Fruit fly (Drosophila melanogaster) whole organism, embryonic: ENCODE data around the gene CG43867.

Experiments used
- BEAF-32 ChIP-seq: fragments of 200-800 bp; sonication (Bioruptor generic); optimal IDR thresholded peaks from 3 replicates; lab custom pipeline; 2017; ENCODE audit warnings: missing biosample characterization, missing genetic modification characterization, mild to moderate bottlenecking, moderate library complexity, missing genetic modification reagents
- CG10366 ChIP-seq: fragments of 200-800 bp; sonication (Bioruptor generic); IDR thresholded peaks from 2 replicates; pipeline ENCODE4 v1.3.6; 2022; ENCODE audit warnings: missing biosample characterization, missing genetic modification characterization
- CG10543 ChIP-seq: fragments of 200-800 bp; sonication (Bioruptor generic); optimal IDR thresholded peaks from 3 replicates; lab custom pipeline; 2017; ENCODE audit warnings: missing biosample characterization, mild to moderate bottlenecking, missing genetic modification characterization, moderate library complexity
- CG14050 ChIP-seq: fragments of 200-800 bp; sonication (Bioruptor generic); IDR thresholded peaks from 3 replicates; pipeline ENCODE4 v1.3.6; 2022; ENCODE audit warnings: missing biosample characterization, missing genetic modification characterization
- CG14667 ChIP-seq: fragments of 200-800 bp; sonication (Bioruptor generic); IDR thresholded peaks from 2 replicates; pipeline ENCODE4 v1.3.6; 2022; ENCODE audit warnings: missing biosample characterization, missing genetic modification characterization
- CG1603 ChIP-seq: fragments of 200-800 bp; sonication (Bioruptor generic); optimal IDR thresholded peaks from 2 replicates; lab custom pipeline; 2019; ENCODE audit warnings: missing biosample characterization, mild to moderate bottlenecking, missing genetic modification characterization, moderate library complexity
- CG16815 ChIP-seq: fragments of 200-800 bp; sonication (Bioruptor generic); optimal IDR thresholded peaks from 3 replicates; lab custom pipeline; 2017; ENCODE audit warnings: missing biosample characterization, mild to moderate bottlenecking, missing genetic modification characterization
- CG18599 ChIP-seq: fragments of 200-800 bp; sonication (Bioruptor generic); optimal IDR thresholded peaks from 3 replicates; lab custom pipeline; 2017; ENCODE audit warnings: missing biosample characterization, missing genetic modification characterization, mild to moderate bottlenecking, moderate library complexity, missing genetic modification reagents
- CG18764 ChIP-seq: fragments of 200-800 bp; sonication (Bioruptor generic); optimal IDR thresholded peaks from 3 replicates; lab custom pipeline; 2016; ENCODE audit warnings: missing biosample characterization, missing genetic modification characterization
- CG2678 ChIP-seq: fragments of 200-800 bp; sonication (Bioruptor generic); optimal IDR thresholded peaks from 3 replicates; lab custom pipeline; 2019; ENCODE audit warnings: missing biosample characterization, mild to moderate bottlenecking, missing genetic modification characterization, moderate library complexity
- CG4854 ChIP-seq: fragments of 200-800 bp; sonication (Bioruptor generic); optimal IDR thresholded peaks from 2 replicates; lab custom pipeline; 2016; ENCODE audit warnings: missing biosample characterization, missing genetic modification characterization, inconsistent platforms
- CG5953 ChIP-seq: fragments of 200-800 bp; sonication (Bioruptor generic); IDR thresholded peaks from 2 replicates; pipeline ENCODE4 v1.3.6; 2022; ENCODE audit warnings: missing biosample characterization, missing genetic modification characterization
- CG6765 ChIP-seq: fragments of 200-800 bp; sonication (Bioruptor generic); optimal IDR thresholded peaks from 3 replicates; lab custom pipeline; 2017; ENCODE audit warnings: missing biosample characterization, mild to moderate bottlenecking, missing genetic modification characterization
- CG6813 ChIP-seq: fragments of 200-800 bp; sonication (Bioruptor generic); optimal IDR thresholded peaks from 2 replicates; lab custom pipeline; 2017; ENCODE audit warnings: missing biosample characterization, missing genetic modification characterization, mild to moderate bottlenecking, moderate library complexity, missing genetic modification reagents
- CG7963 ChIP-seq: fragments of 200-800 bp; sonication (Bioruptor generic); IDR thresholded peaks from 3 replicates; pipeline ENCODE4 v1.3.6; 2022; ENCODE audit warnings: missing biosample characterization, missing genetic modification characterization; ENCODE audit not compliant: partially characterized antibody
- CG9876 ChIP-seq: fragments of 200-800 bp; sonication (Bioruptor generic); optimal IDR thresholded peaks from 2 replicates; lab custom pipeline; 2016; ENCODE audit warnings: missing biosample characterization, missing genetic modification characterization
- GATAe ChIP-seq: fragments of 200-800 bp; sonication (Bioruptor generic); conservative IDR thresholded peaks from 2 replicates; pipeline ENCODE4 v1.3.6; 2022; ENCODE audit warnings: missing biosample characterization, missing genetic modification characterization
- Gug ChIP-seq: fragments of 200-800 bp; sonication (Bioruptor generic); IDR thresholded peaks from 4 replicates; pipeline ENCODE4 v1.3.6; 2022; ENCODE audit warnings: missing biosample characterization, missing genetic modification characterization
- HHEX ChIP-seq: fragments of 200-800 bp; sonication (Bioruptor generic); optimal IDR thresholded peaks from 3 replicates; lab custom pipeline; 2017; ENCODE audit warnings: missing biosample characterization, mild to moderate bottlenecking, missing genetic modification characterization, missing genetic modification reagents
- HLH54F ChIP-seq: fragments of 200-800 bp; sonication (Bioruptor generic); optimal IDR thresholded peaks from 3 replicates; lab custom pipeline; 2016; ENCODE audit warnings: missing biosample characterization, missing genetic modification characterization
- Hey ChIP-seq: fragments of 200-800 bp; sonication (Bioruptor generic); optimal IDR thresholded peaks from 3 replicates; lab custom pipeline; 2018; ENCODE audit warnings: missing biosample characterization, mild to moderate bottlenecking, missing genetic modification characterization
- HmgZ ChIP-seq: fragments of 200-800 bp; sonication (Bioruptor generic); optimal IDR thresholded peaks from 2 replicates; lab custom pipeline; 2018; ENCODE audit warnings: missing biosample characterization, mild to moderate bottlenecking, missing genetic modification characterization
- Hr39 ChIP-seq: fragments of >200 bp; optimal IDR thresholded peaks from 2 replicates; lab custom pipeline; 2017
- Hsf ChIP-seq: fragments of 200-800 bp; sonication (Bioruptor generic); optimal IDR thresholded peaks from 3 replicates; lab custom pipeline; 2016; ENCODE audit warnings: missing biosample characterization, missing genetic modification characterization
- MBD-R2 ChIP-seq: fragments of 200-800 bp; sonication (Bioruptor generic); IDR thresholded peaks from 2 replicates; pipeline ENCODE4 v1.3.6; 2022; ENCODE audit warnings: missing biosample characterization, missing genetic modification characterization
- MTF-1 ChIP-seq: fragments of 200-800 bp; sonication (Bioruptor generic); optimal IDR thresholded peaks from 2 replicates; lab custom pipeline; 2018; ENCODE audit warnings: missing biosample characterization, mild to moderate bottlenecking, missing genetic modification characterization, borderline replicate concordance
- Med ChIP-seq: fragments of 200-800 bp; sonication (Bioruptor generic); peaks from one replicate; lab custom pipeline; 2016; ENCODE audit warnings: missing biosample characterization, missing genetic modification characterization, mild to moderate bottlenecking, inconsistent platforms, moderate library complexity
- Ptx1 ChIP-seq: fragments of 200-800 bp; sonication (Bioruptor generic); IDR thresholded peaks from 2 replicates; pipeline ENCODE4 v1.3.6; 2022; ENCODE audit warnings: missing biosample characterization, missing genetic modification characterization
- Scr ChIP-seq: fragments of 200-800 bp; sonication (Bioruptor generic); IDR thresholded peaks from 2 replicates; pipeline ENCODE4 v1.3.6; 2022; ENCODE audit warnings: missing biosample characterization, missing genetic modification characterization; ENCODE audit not compliant: partially characterized antibody
- abd-A ChIP-seq: fragments of 200-800 bp; sonication (Bioruptor generic); optimal IDR thresholded peaks from 3 replicates; lab custom pipeline; 2019; ENCODE audit warnings: missing biosample characterization, mild to moderate bottlenecking, missing genetic modification characterization, moderate library complexity
- ato ChIP-seq: fragments of 200-800 bp; sonication (Bioruptor generic); IDR thresholded peaks from 2 replicates; pipeline ENCODE4 v1.3.6; 2022; ENCODE audit warnings: missing biosample characterization, missing genetic modification characterization; ENCODE audit not compliant: partially characterized antibody
- cas ChIP-seq: fragments of 200-800 bp; sonication (Bioruptor generic); IDR thresholded peaks from 2 replicates; pipeline ENCODE4 v1.3.6; 2022; ENCODE audit warnings: missing biosample characterization, missing genetic modification characterization
- caup ChIP-seq: fragments of 200-800 bp; sonication (Bioruptor generic); optimal IDR thresholded peaks from 3 replicates; lab custom pipeline; 2017; ENCODE audit warnings: missing biosample characterization, mild to moderate bottlenecking, missing genetic modification characterization, moderate library complexity; ENCODE audit not compliant: severe bottlenecking
- chn ChIP-seq: fragments of 200-800 bp; sonication (Bioruptor generic); optimal IDR thresholded peaks from 2 replicates; lab custom pipeline; 2016; ENCODE audit warnings: missing biosample characterization, missing genetic modification characterization
- dmrt99B ChIP-seq: fragments of 200-800 bp; sonication (Bioruptor generic); optimal IDR thresholded peaks from 2 replicates; lab custom pipeline; 2018; ENCODE audit warnings: missing biosample characterization, mild to moderate bottlenecking, missing genetic modification characterization, moderate library complexity
- exex ChIP-seq: fragments of 200-800 bp; sonication (Bioruptor generic); optimal IDR thresholded peaks from 4 replicates; lab custom pipeline; 2018; ENCODE audit warnings: missing biosample characterization, mild to moderate bottlenecking, missing genetic modification characterization, moderate library complexity
- gsb ChIP-seq: fragments of 200-800 bp; sonication (Bioruptor generic); IDR thresholded peaks from 2 replicates; pipeline ENCODE4 v1.3.6; 2022; ENCODE audit warnings: missing biosample characterization, missing genetic modification characterization
- her ChIP-seq: fragments of 200-800 bp; sonication (Bioruptor generic); optimal IDR thresholded peaks from 2 replicates; lab custom pipeline; 2016; ENCODE audit warnings: missing biosample characterization, missing genetic modification characterization
- nau ChIP-seq: fragments of 200-800 bp; sonication (Bioruptor generic); optimal IDR thresholded peaks from 3 replicates; lab custom pipeline; 2017; ENCODE audit warnings: missing biosample characterization, mild to moderate bottlenecking, missing genetic modification characterization, missing genetic modification reagents
- prd ChIP-seq, 3 experiments: fragments of >200 bp in 2 of 3; fragments of 200-800 bp in 1 of 3; sonication (Bioruptor generic) in 1 of 3; optimal IDR thresholded peaks in 2 of 3; IDR thresholded peaks in 1 of 3; 2 replicates in 2 of 3; 3 replicates in 1 of 3; pipeline versions ENCODE4 v1.3.6 to Lab custom; 2017 to 2022; ENCODE audit warnings: missing biosample characterization in 1 of 3, missing genetic modification characterization in 1 of 3
- pzg ChIP-seq: fragments of 200-800 bp; sonication (Bioruptor generic); optimal IDR thresholded peaks from 3 replicates; lab custom pipeline; 2018; ENCODE audit warnings: missing biosample characterization, mild to moderate bottlenecking, missing genetic modification characterization, moderate library complexity
- scrt ChIP-seq: fragments of 200-800 bp; sonication (Bioruptor generic); optimal IDR thresholded peaks from 2 replicates; lab custom pipeline; 2018; ENCODE audit warnings: missing biosample characterization, mild to moderate bottlenecking, missing genetic modification characterization, moderate library complexity
- sd ChIP-seq: fragments of 200-800 bp; sonication (Bioruptor generic); optimal IDR thresholded peaks from 3 replicates; lab custom pipeline; 2018; ENCODE audit warnings: missing biosample characterization, mild to moderate bottlenecking, missing genetic modification characterization, moderate library complexity
- sqz ChIP-seq: fragments of 200-800 bp; sonication (Bioruptor generic); optimal IDR thresholded peaks from 3 replicates; lab custom pipeline; 2018; ENCODE audit warnings: missing biosample characterization, mild to moderate bottlenecking, missing genetic modification characterization
- sug ChIP-seq: fragments of 200-800 bp; optimal IDR thresholded peaks from 2 replicates; lab custom pipeline; 2019; ENCODE audit warnings: missing biosample characterization, mild to moderate bottlenecking, missing genetic modification characterization, moderate library complexity
- twi ChIP-seq: fragments of 200-800 bp; optimal IDR thresholded peaks from 2 replicates; lab custom pipeline; 2019; ENCODE audit warnings: missing biosample characterization, mild to moderate bottlenecking, missing genetic modification characterization, moderate library complexity

CG43867 gene

DNA sequence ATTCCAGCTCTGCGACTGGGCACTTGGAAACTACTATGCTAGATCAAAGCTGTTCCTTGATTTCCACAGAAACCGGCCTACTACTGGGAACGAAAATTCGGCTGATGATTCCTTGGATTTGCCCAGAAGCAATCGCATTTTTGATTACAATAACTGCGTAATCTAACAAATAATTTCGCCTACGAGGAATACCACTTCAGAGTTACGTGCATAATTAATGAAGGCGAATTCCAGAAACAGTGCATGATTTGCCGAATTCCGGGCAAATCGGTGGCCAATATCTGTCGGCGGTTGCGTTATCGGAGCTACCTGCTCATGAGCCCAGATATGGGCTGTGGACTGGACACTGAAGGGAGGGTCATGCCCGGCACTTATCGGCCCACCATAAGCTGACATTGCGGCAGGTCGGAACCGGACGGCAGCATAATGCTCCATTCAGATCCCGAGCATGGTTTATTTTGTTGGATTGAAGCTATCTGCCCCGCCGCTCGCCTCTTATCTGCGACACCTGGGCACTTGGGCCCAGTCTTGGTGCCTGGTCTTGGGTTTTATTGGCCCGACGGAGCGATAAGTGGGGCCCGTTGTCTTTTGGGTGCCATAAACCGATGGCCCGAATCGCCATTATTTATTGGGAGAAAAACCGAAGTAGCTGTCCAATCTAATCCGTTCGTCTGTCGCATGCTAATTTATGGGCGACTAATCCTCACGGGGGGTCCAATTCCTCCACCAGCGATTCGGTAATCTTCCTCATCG is 2.4 kb upstream of the CG43867 start, which contains the start of gene CG3708:
Gene CG3708, minus strand, starts transcription at position 51 of the 753 bp plus-strand sequence.
- TF ChIP-seq sug (peak; percentile 90), Scr (GFP tag; lab: Robert Waterston, UW) (no peak), Hey (peak; percentile 29), sqz (GFP tag; lab: Kevin White, UChicago) (no peak), Med (GFP tag; lab: Kevin White, UChicago) (peak; percentile 7), sd (peak; percentile 88), CG10543 (GFP tag; lab: Kevin White, UChicago) (peak; percentile 18), GATAe (0 out of 2 replicates have a peak, but pooled peaks have one; percentile 52), exex (tag; lab: Kevin White, UChicago) (peak; percentile 66)

DNA sequence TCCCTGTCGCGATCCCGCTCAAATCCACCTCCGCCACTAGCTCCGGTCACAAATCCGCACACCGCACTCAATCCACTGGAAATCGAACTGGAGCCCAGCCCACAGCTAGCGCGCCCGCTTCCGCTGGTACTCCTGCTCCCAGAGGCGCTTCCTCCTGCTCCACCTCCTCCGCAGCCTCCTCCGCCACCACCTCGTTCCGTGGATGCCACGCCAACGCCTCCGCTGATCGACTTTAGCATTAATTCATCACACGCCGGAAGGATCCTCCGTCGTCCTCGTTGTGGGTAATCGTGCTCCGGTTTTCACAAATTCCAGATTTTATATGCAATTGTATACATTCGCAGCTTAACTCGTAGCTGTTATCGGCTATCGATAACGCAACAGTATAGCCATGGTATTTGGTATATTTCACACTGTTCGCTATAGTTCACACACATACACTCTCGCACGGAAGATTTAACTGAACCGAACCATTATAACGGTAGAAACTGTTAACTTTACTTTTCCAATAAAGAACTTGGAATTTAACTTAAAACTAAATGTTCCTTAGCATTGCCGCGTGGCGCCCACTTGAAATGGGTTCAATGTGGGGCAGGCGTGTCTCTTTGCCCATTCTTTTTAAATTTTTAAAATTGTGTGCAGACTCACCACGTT is 439 bp downstream of the CG43867 start, which contains the start of gene Lztr1:
Gene Lztr1, minus strand, starts transcription at position 374 of the 654 bp plus-strand sequence.
- TF ChIP-seq twi (tag; lab: Kevin White, UChicago) (no peak), CG6765 (GFP tag; lab: Kevin White, UChicago) (no peak), BEAF-32 (GFP tag; lab: Kevin White, UChicago) (peak; percentile 41), CG6813 (GFP tag; lab: Kevin White, UChicago) (no peak), CG9876 (GFP tag; lab: Kevin White, UChicago) (no peak), HLH54F (GFP tag; lab: Kevin White, UChicago) (no peak), nau (GFP tag; lab: Kevin White, UChicago) (no peak), her (no peak), CG18599 (GFP tag; lab: Kevin White, UChicago) (no peak), Gug (no peak), cas (GFP tag; lab: Robert Waterston, UW) (no peak), CG7963 (GFP tag; lab: Robert Waterston, UW) (no peak), scrt (no peak), CG16815 (GFP tag; lab: Kevin White, UChicago) (no peak), CG10366 (GFP tag; lab: Robert Waterston, UW) (no peak), CG14667 (no peak), prd (optimal IDR thresholded peaks at IDR 0.05; lab: Kevin White, UChicago) (no peak), prd (GFP tag; IDR thresholded peaks at IDR 0.05; lab: Robert Waterston, UW) (no peak), CG4854 (GFP tag; lab: Kevin White, UChicago) (no peak), ato (GFP tag; lab: Robert Waterston, UW) (0 out of 2 replicates have a peak, but pooled peaks have one; percentile 38), Hr39 (lab: Kevin White, UChicago) (no peak), CG14050 (GFP tag; lab: Robert Waterston, UW) (no peak), Scr (GFP tag; lab: Robert Waterston, UW) (no peak), caup (GFP tag; lab: Kevin White, UChicago) (no peak), Hsf (GFP tag; lab: Kevin White, UChicago) (no peak), CG2678 (tag; lab: Kevin White, UChicago) (no peak), MTF-1 (GFP tag; lab: Kevin White, UChicago) (no peak), abd-A (tag; lab: Kevin White, UChicago) (no peak), HmgZ (tag; lab: Kevin White, UChicago) (no peak), CG18764 (GFP tag; lab: Kevin White, UChicago) (no peak), MBD-R2 (peak; percentile 45), pzg (GFP tag; lab: Kevin White, UChicago) (peak; percentile 12), gsb (GFP tag; lab: Robert Waterston, UW) (no peak), CG5953 (no peak), Ptx1 (GFP tag; lab: Robert Waterston, UW) (no peak), CG1603 (peak; percentile 12), chn (GFP tag; lab: Kevin White, UChicago) (no peak), HHEX (GFP tag; lab: Kevin White, UChicago) (no peak), dmrt99B (no peak)
